Fruit fly (Drosophila melanogaster): ENCODE results near the gene CG15332.

DNA sequence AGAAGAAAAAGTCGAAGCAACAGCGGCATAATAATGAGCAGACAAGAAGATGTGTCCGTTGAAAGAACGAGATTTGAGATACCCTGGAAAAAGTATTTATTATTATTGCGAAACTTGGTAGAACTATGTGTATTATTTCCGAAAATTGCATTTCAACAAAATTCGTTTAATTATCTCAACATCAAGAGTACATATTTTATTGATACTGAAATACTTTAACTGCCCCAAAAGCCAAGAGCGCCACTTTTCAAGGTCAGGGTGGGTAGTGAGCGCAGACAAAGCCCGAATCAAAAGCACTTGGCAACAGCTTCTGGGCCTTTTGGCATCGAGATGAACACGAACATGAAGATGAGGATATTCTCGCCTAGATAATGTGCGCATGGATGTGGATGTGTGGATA lies 23.4 kb upstream of the CG15332 start:
- TF ChIP-seq CG8319 (GFP tag; optimal IDR thresholded peaks at IDR 0.05) (no peak), esn (GFP tag; optimal IDR thresholded peaks at IDR 0.05) (peak; percentile 0), CG3032 (tag; optimal IDR thresholded peaks at IDR 0.05) (peak; percentile 45), Smox (GFP tag; optimal IDR thresholded peaks at IDR 0.05) (no peak), CG6854 (GFP tag; optimal IDR thresholded peaks at IDR 0.05) (no peak), OdsH (GFP tag; optimal IDR thresholded peaks at IDR 0.05) (peak; percentile 16), vri (GFP tag; optimal IDR thresholded peaks at IDR 0.05) (no peak), ss (GFP tag; optimal IDR thresholded peaks at IDR 0.05) (peak; percentile 5 to 45), dac (GFP tag; optimal IDR thresholded peaks at IDR 0.05) (no peak), Hr39 (GFP tag; optimal IDR thresholded peaks at IDR 0.05) (no peak), Gug (GFP tag; IDR thresholded peaks at IDR 0.05) (no peak), lz (GFP tag; optimal IDR thresholded peaks at IDR 0.05) (no peak)

Measured in whole organism, prepupa.